Worm (Caenorhabditis elegans): ENCODE data around the gene uvs-1.

Gene uvs-1

ce11 chrV:7847170-7847569 lies 43.2 kb upstream of the uvs-1 start, which contains the start of gene memo-1:
memo-1 (minus strand) TSS chrV:7847171.
- TF ChIP-seq npax-4 (tag; optimal IDR thresholded peaks at IDR 0.05) (no peak), sox-2 (GFP tag; IDR thresholded peaks at IDR 0.05) (peak; percentile 44), ceh-24 (tag; optimal IDR thresholded peaks at IDR 0.05) (no peak), C08G9.2 (tag; optimal IDR thresholded peaks at IDR 0.05) (no peak), T23F11.4 (GFP tag; optimal IDR thresholded peaks at IDR 0.05) (no peak), ceh-18 (tag; optimal IDR thresholded peaks at IDR 0.05) (no peak), unc-42 (tag; optimal IDR thresholded peaks at IDR 0.05) (no peak), pqm-1 (tag; optimal IDR thresholded peaks at IDR 0.05) (no peak)

- TF ChIP-seq che-1 (tag; optimal IDR thresholded peaks at IDR 0.05), result no peak
- TF ChIP-seq ceh-18 (tag; optimal IDR thresholded peaks at IDR 0.05), result no peak
- no peak for TF ChIP-seq nhr-232 (tag; optimal IDR thresholded peaks at IDR 0.05)
- no peak for TF ChIP-seq ama-1 (optimal IDR thresholded peaks at IDR 0.05)
- no peak for TF ChIP-seq dmd-4 (tag; optimal IDR thresholded peaks at IDR 0.05; ENCODE audit: borderline replicate concordance)
- TF ChIP-seq ceh-6 (GFP tag; optimal IDR thresholded peaks at IDR 0.05), result no peak
- no peak for TF ChIP-seq sdc-2 (tag; optimal IDR thresholded peaks at IDR 0.05)
- TF ChIP-seq rnt-1 (tag; optimal IDR thresholded peaks at IDR 0.05), result no peak
- no peak for TF ChIP-seq sox-4 (tag; optimal IDR thresholded peaks at IDR 0.05)
- no peak for TF ChIP-seq gmeb-2 (tag; optimal IDR thresholded peaks at IDR 0.05)
Observed at ce11 chrV:7842228-7842627, 38.2 kb upstream of the uvs-1 start, which contains the start of gene grd-8. grd-8 (plus strand) TSS chrV:7842528.

ce11 chrV:7839485-7839884 lies 35.5 kb upstream of the uvs-1 start, which contains the start of gene C37C3.12:
C37C3.12 (minus strand) TSS chrV:7839585.
- TF ChIP-seq ceh-34 (tag; optimal IDR thresholded peaks at IDR 0.05) (no peak), T23F11.4 (GFP tag; optimal IDR thresholded peaks at IDR 0.05) (no peak), che-1 (tag; optimal IDR thresholded peaks at IDR 0.05) (no peak), pag-3 (tag; optimal IDR thresholded peaks at IDR 0.05; ENCODE audit: borderline replicate concordance) (no peak), dve-1 (tag; optimal IDR thresholded peaks at IDR 0.05) (no peak), sdc-2 (tag; optimal IDR thresholded peaks at IDR 0.05) (no peak), F13H6.1 (tag; optimal IDR thresholded peaks at IDR 0.05) (no peak), sox-4 (tag; optimal IDR thresholded peaks at IDR 0.05) (no peak), npax-4 (tag; optimal IDR thresholded peaks at IDR 0.05) (no peak), ttx-3 (tag; optimal IDR thresholded peaks at IDR 0.05) (no peak), ceh-2 (tag; optimal IDR thresholded peaks at IDR 0.05) (no peak), K09A11.1 (tag; optimal IDR thresholded peaks at IDR 0.05; ENCODE audit: insufficient read depth) (no peak), pha-4 (tag; optimal IDR thresholded peaks at IDR 0.05) (no peak), ceh-6 (GFP tag; optimal IDR thresholded peaks at IDR 0.05) (no peak), pha-2 (tag; optimal IDR thresholded peaks at IDR 0.05) (no peak), tbx-2 (tag; optimal IDR thresholded peaks at IDR 0.05) (no peak)

- TF ChIP-seq ceh-34 (tag; optimal IDR thresholded peaks at IDR 0.05), result no peak
- TF ChIP-seq unc-42 (tag; optimal IDR thresholded peaks at IDR 0.05), result no peak
- TF ChIP-seq pha-4 (tag; optimal IDR thresholded peaks at IDR 0.05), result no peak
- no peak for TF ChIP-seq ceh-45 (GFP tag; IDR thresholded peaks at IDR 0.05)
Observed at ce11 chrV:7837809-7838208, 33.8 kb upstream of the uvs-1 start, which contains the start of gene ttr-33. ttr-33 (minus strand) TSS chrV:7837909.

ce11 chrV:7836911-7837310 lies 32.9 kb upstream of the uvs-1 start, which contains the start of gene txt-5:
txt-5 (minus strand) TSS chrV:7837134.
- TF ChIP-seq hlh-30 (tag; optimal IDR thresholded peaks at IDR 0.05; ENCODE audit: insufficient read depth) (peak; percentile 39), ceh-18 (tag; optimal IDR thresholded peaks at IDR 0.05) (no peak)

- no peak for TF ChIP-seq madf-2 (tag; optimal IDR thresholded peaks at IDR 0.05)
- TF ChIP-seq fkh-10 (GFP tag; optimal IDR thresholded peaks at IDR 0.05), result no peak
- no peak for TF ChIP-seq nfya-1 (tag; optimal IDR thresholded peaks at IDR 0.05)
- no peak for TF ChIP-seq pha-4 (tag; optimal IDR thresholded peaks at IDR 0.05)
- TF ChIP-seq odd-2 (tag; optimal IDR thresholded peaks at IDR 0.05), result no peak
- TF ChIP-seq C38D4.7 (GFP tag; optimal IDR thresholded peaks at IDR 0.05), result no peak
- no peak for TF ChIP-seq unc-86 (tag; optimal IDR thresholded peaks at IDR 0.05)
- TF ChIP-seq gmeb-2 (tag; optimal IDR thresholded peaks at IDR 0.05), result no peak
- no peak for TF ChIP-seq ahr-1 (tag; optimal IDR thresholded peaks at IDR 0.05)
- TF ChIP-seq C08G9.2 (tag; optimal IDR thresholded peaks at IDR 0.05), result no peak
- no peak for TF ChIP-seq F13H6.1 (tag; optimal IDR thresholded peaks at IDR 0.05)
- TF ChIP-seq dmd-4 (tag; optimal IDR thresholded peaks at IDR 0.05; ENCODE audit: borderline replicate concordance), result no peak
- no peak for TF ChIP-seq eyg-1 (tag; optimal IDR thresholded peaks at IDR 0.05)
- TF ChIP-seq lim-6 (tag; optimal IDR thresholded peaks at IDR 0.05), result no peak
- TF ChIP-seq lin-11 (tag; optimal IDR thresholded peaks at IDR 0.05), result no peak
- TF ChIP-seq ceh-45 (GFP tag; IDR thresholded peaks at IDR 0.05), result no peak
- no peak for TF ChIP-seq nhr-11 (tag; optimal IDR thresholded peaks at IDR 0.05)
- TF ChIP-seq hlh-13 (GFP tag; optimal IDR thresholded peaks at IDR 0.05), result no peak
- TF ChIP-seq mec-3 (tag; optimal IDR thresholded peaks at IDR 0.05; ENCODE audit: borderline replicate concordance), result no peak
Observed at ce11 chrV:7830952-7831351, 26.9 kb upstream of the uvs-1 start.
